ENCODE assay signal across 1 fruit fly cellular context in the genomic region with DNA sequence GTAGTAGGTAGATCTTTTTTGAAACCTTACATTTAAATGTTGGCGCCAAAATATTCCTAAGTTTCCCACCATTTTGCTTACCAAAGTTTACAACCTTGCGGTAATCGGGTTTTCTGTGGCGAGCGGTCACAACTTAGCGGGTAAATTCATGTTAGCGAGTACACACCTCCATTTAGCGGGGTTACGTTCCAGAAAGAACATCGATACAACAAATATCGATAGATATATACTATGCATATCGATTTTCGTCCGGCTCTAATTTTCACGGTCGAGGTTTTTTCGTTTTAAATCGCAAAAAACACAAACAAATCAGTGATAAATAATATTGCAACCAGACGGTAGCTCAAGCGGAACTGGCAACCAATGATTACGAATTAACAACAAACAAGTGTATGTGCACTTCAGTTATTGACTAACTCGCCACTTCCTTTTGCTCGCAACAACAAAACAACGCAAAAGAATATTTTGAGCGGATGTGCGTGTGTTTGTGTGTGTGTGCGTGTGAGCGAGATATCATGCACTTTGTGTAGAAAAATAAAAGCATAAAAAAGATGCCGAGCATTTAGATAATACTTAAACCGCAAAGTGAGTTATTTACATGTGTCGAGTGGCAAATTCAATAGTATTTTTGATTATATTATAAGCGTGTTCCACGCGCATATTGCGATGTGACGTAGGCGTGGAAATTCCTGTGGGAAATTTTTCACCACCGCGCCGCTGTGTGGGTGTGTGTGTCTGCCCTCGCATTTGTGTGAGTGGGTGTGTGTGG.
TF ChIP-seq lines count a peak whose summit lies in the region.

Lnk (plus strand) TSS at position 236 of the 769 bp plus-strand sequence.

TF ChIP-seq in whole organism, embryonic, 481 proteins besides CTCF, POLR2A, EP300 and RAD21 (continued from another document):
- TF ChIP-seq CG6791 (GFP tag; IDR thresholded peaks at IDR 0.05; lab: Robert Waterston, UW; ENCODE audit: partially characterized antibody) (peak; percentile 92), cad (GFP tag; optimal IDR thresholded peaks at IDR 0.05; lab: Kevin White, UChicago) (no peak), fu2 (GFP tag; optimal IDR thresholded peaks at IDR 0.05; lab: Kevin White, UChicago) (peak; percentile 15), CG6175 (GFP tag; IDR thresholded peaks at IDR 0.05; lab: Robert Waterston, UW) (no peak), hkb (optimal IDR thresholded peaks at IDR 0.05; lab: Kevin White, UChicago) (peak; percentile 52), hkb (GFP tag; IDR thresholded peaks at IDR 0.05; lab: Robert Waterston, UW) (no peak), CG3847 (GFP tag; IDR thresholded peaks at IDR 0.05; lab: Robert Waterston, UW) (peak; percentile 55), HHEX (GFP tag; optimal IDR thresholded peaks at IDR 0.05; lab: Kevin White, UChicago) (no peak), Hr51 (GFP tag; optimal IDR thresholded peaks at IDR 0.05; lab: Kevin White, UChicago) (no peak), aop (GFP tag; IDR thresholded peaks at IDR 0.05; lab: Robert Waterston, UW) (peak; percentile 44; the same call in 1 of the 2 replicates), sima (GFP tag; optimal IDR thresholded peaks at IDR 0.05; lab: Kevin White, UChicago) (no peak), unpg (GFP tag; optimal IDR thresholded peaks at IDR 0.05; lab: Kevin White, UChicago) (no peak), CG8924 (tag; optimal IDR thresholded peaks at IDR 0.05; lab: Kevin White, UChicago) (peak; percentile 57), CG30431 (GFP tag; optimal IDR thresholded peaks at IDR 0.05; lab: Kevin White, UChicago) (no peak), CG10274 (GFP tag; optimal IDR thresholded peaks at IDR 0.05; lab: Kevin White, UChicago) (no peak), PHDP (tag; optimal IDR thresholded peaks at IDR 0.05; lab: Kevin White, UChicago) (no peak), CG2116 (GFP tag; optimal IDR thresholded peaks at IDR 0.05; lab: Kevin White, UChicago) (peak; percentile 77), maf-S (GFP tag; optimal IDR thresholded peaks at IDR 0.05; lab: Kevin White, UChicago) (peak; percentile 15), CG4282 (GFP tag; optimal IDR thresholded peaks at IDR 0.05; lab: Kevin White, UChicago) (no peak), Awh (GFP tag; IDR thresholded peaks at IDR 0.05; lab: Robert Waterston, UW) (no peak), CG16863 (GFP tag; optimal IDR thresholded peaks at IDR 0.05; lab: Kevin White, UChicago) (no peak), CG14860 (GFP tag; IDR thresholded peaks at IDR 0.05; lab: Robert Waterston, UW; ENCODE audit: partially characterized antibody) (peak; percentile 67; the same call in 2 of the 3 replicates), CG1647 (GFP tag; optimal IDR thresholded peaks at IDR 0.05; lab: Kevin White, UChicago) (peak; percentile 2), CG31224 (GFP tag; IDR thresholded peaks at IDR 0.05; lab: Robert Waterston, UW) (no peak), CG1832 (GFP tag; optimal IDR thresholded peaks at IDR 0.05; lab: Kevin White, UChicago) (no peak), ERR (GFP tag; optimal IDR thresholded peaks at IDR 0.05; lab: Kevin White, UChicago) (peak; percentile 5), Neu2 (GFP tag; optimal IDR thresholded peaks at IDR 0.05; lab: Kevin White, UChicago; ENCODE audit: borderline replicate concordance) (no peak)
